4 fruit fly cellular contexts compared by ENCODE assay signal in the genomic region with DNA sequence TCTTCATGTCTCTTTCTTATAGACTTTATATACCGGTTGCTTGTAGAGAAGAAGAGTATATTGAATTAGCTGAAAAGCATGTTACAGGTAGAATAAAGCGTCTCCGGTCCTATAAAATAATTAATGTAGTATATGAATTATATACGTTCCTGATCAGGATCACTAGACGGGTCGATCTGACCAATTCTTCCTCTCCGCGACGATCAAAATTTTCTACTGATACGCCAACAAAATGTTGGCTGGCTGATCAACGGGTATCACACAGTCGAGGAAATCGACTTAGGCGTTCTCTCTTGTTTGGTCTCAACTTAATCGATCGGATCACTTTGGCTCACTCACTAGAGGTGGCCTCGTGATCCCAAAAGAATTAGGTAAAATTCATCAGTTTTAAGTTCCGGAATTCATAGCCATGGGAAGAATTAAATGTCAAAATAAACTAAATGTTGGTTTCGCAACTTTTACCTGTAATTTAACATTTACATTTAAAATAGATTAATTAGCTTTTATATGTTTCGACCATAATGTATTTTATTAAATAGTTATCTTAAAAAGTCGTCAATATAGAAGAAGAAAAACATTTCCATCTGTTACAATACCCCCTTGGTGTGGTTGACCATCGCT.
TF ChIP-seq lines count a peak whose summit lies in the region.

No protein-coding gene starts in this region.

- no peak for TF ChIP-seq CTCF in whole organism, embryonic (GFP tag; optimal IDR thresholded peaks at IDR 0.05; lab: Kevin White, UChicago)

TF ChIP-seq in whole organism, embryonic, 481 proteins besides CTCF, POLR2A, EP300 and RAD21:
- no peak for TF ChIP-seq dmrt99B (tag; optimal IDR thresholded peaks at IDR 0.05; lab: Kevin White, UChicago)
- TF ChIP-seq CG17361 (GFP tag; IDR thresholded peaks at IDR 0.05; lab: Robert Waterston, UW), result 0 out of 3 replicates have a peak, but pooled peaks have one; percentile 12
- peak; percentile 13 for TF ChIP-seq Med (GFP tag; lab: Kevin White, UChicago)
- TF ChIP-seq z (GFP tag; IDR thresholded peaks at IDR 0.05; lab: Robert Waterston, UW), result no peak
- TF ChIP-seq sens (GFP tag; lab: Kevin White, UChicago), result peak; percentile 17
- TF ChIP-seq CG2202 (tag; optimal IDR thresholded peaks at IDR 0.05; lab: Kevin White, UChicago), result no peak
- peak; percentile 6 for TF ChIP-seq Ets65A (GFP tag; lab: Kevin White, UChicago)
- TF ChIP-seq CG18599 (GFP tag; optimal IDR thresholded peaks at IDR 0.05; lab: Kevin White, UChicago), result no peak
- TF ChIP-seq CG10543 (GFP tag; optimal IDR thresholded peaks at IDR 0.05; lab: Kevin White, UChicago), result no peak
- TF ChIP-seq D19B (GFP tag; optimal IDR thresholded peaks at IDR 0.05; lab: Kevin White, UChicago), result peak; percentile 47
- no peak for TF ChIP-seq her (GFP tag; optimal IDR thresholded peaks at IDR 0.05; lab: Kevin White, UChicago)
- TF ChIP-seq Oli (tag; optimal IDR thresholded peaks at IDR 0.05; lab: Kevin White, UChicago), result no peak
TF ChIP-seq in whole organism, embryonic: peak in this region for 5.

TF ChIP-seq in whole organism, prepupa, 60 proteins besides CTCF, POLR2A, EP300 and RAD21 (continues in another document):
- TF ChIP-seq Smox (GFP tag; optimal IDR thresholded peaks at IDR 0.05; lab: Kevin White, UChicago) (peak; percentile 31), Hr4 (GFP tag; optimal IDR thresholded peaks at IDR 0.05; lab: Kevin White, UChicago) (no peak), Sox15 (GFP tag; optimal IDR thresholded peaks at IDR 0.05; lab: Kevin White, UChicago) (no peak), fd85E (GFP tag; optimal IDR thresholded peaks at IDR 0.05; lab: Kevin White, UChicago) (no peak), CG1621 (tag; optimal IDR thresholded peaks at IDR 0.05; lab: Kevin White, UChicago) (no peak), Hr39 (GFP tag; optimal IDR thresholded peaks at IDR 0.05; lab: Kevin White, UChicago) (no peak), CG6276 (GFP tag; optimal IDR thresholded peaks at IDR 0.05; lab: Kevin White, UChicago) (no peak), CG7368 (GFP tag; optimal IDR thresholded peaks at IDR 0.05; lab: Kevin White, UChicago) (no peak), topi (GFP tag; optimal IDR thresholded peaks at IDR 0.05; lab: Kevin White, UChicago) (peak; percentile 42), CG31627 (GFP tag; optimal IDR thresholded peaks at IDR 0.05; lab: Kevin White, UChicago) (peak; percentile 7), svp (GFP tag; lab: Kevin White, UChicago) (peak; percentile 59), cyc (GFP tag; optimal IDR thresholded peaks at IDR 0.05; lab: Kevin White, UChicago) (peak; percentile 5), CG10631 (GFP tag; optimal IDR thresholded peaks at IDR 0.05; lab: Kevin White, UChicago) (peak; percentile 13), CG6163 (GFP tag; IDR thresholded peaks at IDR 0.05; lab: Robert Waterston, UW) (no peak), CG15336 (GFP tag; IDR thresholded peaks at IDR 0.05; lab: Robert Waterston, UW) (no peak), Sox14 (GFP tag; optimal IDR thresholded peaks at IDR 0.05; lab: Kevin White, UChicago) (peak; percentile 20), acj6 (GFP tag; optimal IDR thresholded peaks at IDR 0.05; lab: Kevin White, UChicago) (peak; percentile 15), Gug (GFP tag; IDR thresholded peaks at IDR 0.05; lab: Robert Waterston, UW) (no peak), CG10669 (GFP tag; optimal IDR thresholded peaks at IDR 0.05; lab: Kevin White, UChicago) (peak; percentile 13), achi (GFP tag; optimal IDR thresholded peaks at IDR 0.05; lab: Kevin White, UChicago) (no peak), CG8632 (GFP tag; optimal IDR thresholded peaks at IDR 0.05; lab: Kevin White, UChicago) (no peak), OdsH (GFP tag; optimal IDR thresholded peaks at IDR 0.05; lab: Kevin White, UChicago) (peak; percentile 14), Eip93F (GFP tag; optimal IDR thresholded peaks at IDR 0.05; lab: Kevin White, UChicago) (no peak), eg (GFP tag; IDR thresholded peaks at IDR 0.05; lab: Robert Waterston, UW) (no peak), CG4318 (GFP tag; optimal IDR thresholded peaks at IDR 0.05; lab: Kevin White, UChicago) (no peak), Eip78C (GFP tag; lab: Kevin White, UChicago) (peak; percentile 79)

TF ChIP-seq in whole organism, pupa, 21 proteins besides CTCF, POLR2A, EP300 and RAD21:
- TF ChIP-seq CG34367 (tag; optimal IDR thresholded peaks at IDR 0.05; lab: Kevin White, UChicago), result no peak
- TF ChIP-seq EcR (GFP tag; optimal IDR thresholded peaks at IDR 0.05; lab: Kevin White, UChicago), result no peak
- TF ChIP-seq CG9948 (tag; optimal IDR thresholded peaks at IDR 0.05; lab: Kevin White, UChicago), result peak; percentile 21
- no peak for TF ChIP-seq gl (tag; optimal IDR thresholded peaks at IDR 0.05; lab: Kevin White, UChicago)
- no peak for TF ChIP-seq CG8301 (tag; optimal IDR thresholded peaks at IDR 0.05; lab: Kevin White, UChicago)
- no peak for TF ChIP-seq Pif1A (GFP tag; optimal IDR thresholded peaks at IDR 0.05; lab: Kevin White, UChicago)
- TF ChIP-seq CG15710 (tag; optimal IDR thresholded peaks at IDR 0.05; lab: Kevin White, UChicago), result peak; percentile 15
- no peak for TF ChIP-seq fd96Ca (GFP tag; IDR thresholded peaks at IDR 0.05; lab: Robert Waterston, UW)
- TF ChIP-seq CG12605 (GFP tag; IDR thresholded peaks at IDR 0.05; lab: Robert Waterston, UW), result no peak
- no peak for TF ChIP-seq Pif1B (GFP tag; optimal IDR thresholded peaks at IDR 0.05; lab: Kevin White, UChicago)
- TF ChIP-seq CG8159 (tag; optimal IDR thresholded peaks at IDR 0.05; lab: Kevin White, UChicago), result peak; percentile 23
- TF ChIP-seq CG14655 (GFP tag; optimal IDR thresholded peaks at IDR 0.05; lab: Kevin White, UChicago), result peak; percentile 20
- TF ChIP-seq CG4496 (GFP tag; IDR thresholded peaks at IDR 0.05; lab: Robert Waterston, UW), result no peak
- TF ChIP-seq CG17806 (tag; optimal IDR thresholded peaks at IDR 0.05; lab: Kevin White, UChicago), result peak; percentile 7

TF ChIP-seq in whole organism, wandering third instar larva, 38 proteins besides CTCF, POLR2A, EP300 and RAD21:
- peak; percentile 3 for TF ChIP-seq ey (GFP tag; optimal IDR thresholded peaks at IDR 0.05; lab: Kevin White, UChicago)
- TF ChIP-seq Jra (GFP tag; optimal IDR thresholded peaks at IDR 0.05; lab: Kevin White, UChicago), result no peak
- TF ChIP-seq lola (GFP tag; optimal IDR thresholded peaks at IDR 0.05; lab: Kevin White, UChicago), result no peak
- TF ChIP-seq psq (GFP tag; optimal IDR thresholded peaks at IDR 0.05; lab: Kevin White, UChicago), result no peak
- no peak for TF ChIP-seq dmrt93B (GFP tag; optimal IDR thresholded peaks at IDR 0.05; lab: Kevin White, UChicago)
- no peak for TF ChIP-seq N (GFP tag; optimal IDR thresholded peaks at IDR 0.05; lab: Kevin White, UChicago)
- TF ChIP-seq Hnf4 (GFP tag; optimal IDR thresholded peaks at IDR 0.05; lab: Kevin White, UChicago), result no peak
- TF ChIP-seq Rel (GFP tag; optimal IDR thresholded peaks at IDR 0.05; lab: Kevin White, UChicago), result no peak
- no peak for TF ChIP-seq Rel (tag; optimal IDR thresholded peaks at IDR 0.05; lab: Kevin White, UChicago)
- peak; percentile 54 for TF ChIP-seq h (GFP tag; optimal IDR thresholded peaks at IDR 0.05; lab: Kevin White, UChicago)
- no peak for TF ChIP-seq Vsx2 (GFP tag; optimal IDR thresholded peaks at IDR 0.05; lab: Kevin White, UChicago; ENCODE audit: partially characterized antibody)
- TF ChIP-seq woc (GFP tag; optimal IDR thresholded peaks at IDR 0.05; lab: Kevin White, UChicago), result peak; percentile 72
- no peak for TF ChIP-seq Myc (optimal IDR thresholded peaks at IDR 0.05; lab: Kevin White, UChicago)
- peak; percentile 43 for TF ChIP-seq Sp1 (GFP tag; optimal IDR thresholded peaks at IDR 0.05; lab: Kevin White, UChicago)
- TF ChIP-seq sage (GFP tag; optimal IDR thresholded peaks at IDR 0.05; lab: Kevin White, UChicago), result no peak
- TF ChIP-seq foxo (GFP tag; optimal IDR thresholded peaks at IDR 0.05; lab: Kevin White, UChicago), result peak in 1 of 2 experiments; percentile 50
- no peak for TF ChIP-seq sv (GFP tag; optimal IDR thresholded peaks at IDR 0.05; lab: Kevin White, UChicago)
- TF ChIP-seq CrebA (GFP tag; optimal IDR thresholded peaks at IDR 0.05; lab: Kevin White, UChicago; ENCODE audit: borderline replicate concordance), result no peak
- no peak for TF ChIP-seq jim (GFP tag; optimal IDR thresholded peaks at IDR 0.05; lab: Kevin White, UChicago)
- TF ChIP-seq Dif (GFP tag; optimal IDR thresholded peaks at IDR 0.05; lab: Kevin White, UChicago; ENCODE audit: partially characterized antibody), result no peak
- no peak for TF ChIP-seq br (GFP tag; optimal IDR thresholded peaks at IDR 0.05; lab: Kevin White, UChicago)
- TF ChIP-seq Hr83 (GFP tag; optimal IDR thresholded peaks at IDR 0.05; lab: Kevin White, UChicago; ENCODE audit: poor library complexity, severe bottlenecking), result no peak
- TF ChIP-seq OdsH (GFP tag; optimal IDR thresholded peaks at IDR 0.05; lab: Kevin White, UChicago), result peak; percentile 43
- no peak for TF ChIP-seq tai (GFP tag; optimal IDR thresholded peaks at IDR 0.05; lab: Kevin White, UChicago)
- TF ChIP-seq dsf (GFP tag; optimal IDR thresholded peaks at IDR 0.05; lab: Kevin White, UChicago; ENCODE audit: borderline replicate concordance), result no peak
- no peak for TF ChIP-seq Mio (GFP tag; optimal IDR thresholded peaks at IDR 0.05; lab: Kevin White, UChicago)
- no peak for TF ChIP-seq Dfd (GFP tag; optimal IDR thresholded peaks at IDR 0.05; lab: Kevin White, UChicago)
- TF ChIP-seq rgr (GFP tag; optimal IDR thresholded peaks at IDR 0.05; lab: Kevin White, UChicago), result peak; percentile 14
- TF ChIP-seq CG9705 (GFP tag; optimal IDR thresholded peaks at IDR 0.05; lab: Kevin White, UChicago), result no peak
- no peak for TF ChIP-seq usp (GFP tag; optimal IDR thresholded peaks at IDR 0.05; lab: Kevin White, UChicago)
- peak; percentile 58 for TF ChIP-seq HLH106 (tag; optimal IDR thresholded peaks at IDR 0.05; lab: Kevin White, UChicago)
- TF ChIP-seq fru (GFP tag; optimal IDR thresholded peaks at IDR 0.05; lab: Kevin White, UChicago), result peak; percentile 31
- TF ChIP-seq pan (optimal IDR thresholded peaks at IDR 0.05; lab: Kevin White, UChicago), result peak; percentile 35
- TF ChIP-seq dl (GFP tag; optimal IDR thresholded peaks at IDR 0.05; lab: Kevin White, UChicago; ENCODE audit: insufficient read depth in 1 of 2, partially characterized antibody in 2 of 2), result no peak
